Worm (Caenorhabditis elegans) whole organism, dauer: ENCODE data around the gene npp-22.

Experiments used
- unc-62 ChIP-seq: sonication (generic microtip); optimal IDR thresholded peaks from 2 replicates; lab custom pipeline; 2017; ENCODE audit warnings: missing biosample characterization, missing genetic modification reagents, missing genetic modification characterization

Gene npp-22

DNA sequence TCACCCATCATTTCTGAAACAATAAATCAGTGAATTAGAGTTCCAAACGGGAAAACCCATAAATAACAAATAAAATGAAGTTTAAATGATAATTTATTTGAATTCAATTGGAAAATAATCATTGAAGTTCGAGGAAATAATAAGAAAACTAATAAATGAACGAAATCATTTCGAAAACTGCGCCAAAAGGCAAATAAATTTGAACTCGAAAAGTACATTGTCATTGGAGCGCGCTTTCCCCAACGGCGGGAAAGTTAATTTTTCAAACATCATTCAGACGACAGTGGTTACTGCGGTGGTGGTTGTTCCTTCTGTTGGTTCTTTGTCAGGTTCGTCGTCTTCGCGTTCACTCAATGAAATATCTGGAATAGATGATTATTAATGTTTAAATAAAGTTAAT, at the start of gene npp-22:
TSS of gene npp-22 (minus strand) at position 13 of the 400 bp plus-strand sequence.
- no peak for TF ChIP-seq unc-62

DNA sequence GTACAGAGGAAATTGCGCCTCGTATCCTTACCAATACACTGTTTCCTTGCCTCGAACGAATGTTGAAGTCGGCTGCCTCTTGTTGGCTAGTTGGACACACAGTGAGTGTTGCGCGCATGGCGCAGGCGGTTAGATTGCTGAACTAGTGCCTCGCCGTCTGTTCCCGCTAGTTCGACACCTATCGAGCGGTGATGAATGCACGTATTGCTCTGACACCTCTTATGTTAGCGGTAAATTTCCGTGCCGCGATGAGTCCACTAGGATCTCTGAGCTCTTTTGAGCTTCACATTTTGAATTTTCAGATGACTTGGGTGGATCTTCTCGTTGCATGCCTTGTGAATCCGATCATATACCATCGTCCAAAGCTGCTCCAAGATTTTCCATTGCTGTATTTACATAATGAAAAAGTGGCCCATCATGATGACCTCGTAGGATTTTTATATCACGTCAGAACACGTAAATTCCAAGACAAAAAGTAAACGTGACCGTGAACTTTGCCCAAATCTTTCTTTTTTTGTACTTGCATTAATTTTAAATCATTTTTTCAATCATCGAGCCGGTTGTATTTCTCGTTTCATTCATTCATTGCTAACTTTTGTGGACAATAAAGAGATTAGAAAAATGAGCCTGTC, 49.7 kb upstream of the npp-22 start, which contains the start of gene F55A11.11:
TSS of gene F55A11.11 (plus strand) at position 341 of the 632 bp plus-strand sequence.
- no peak for TF ChIP-seq unc-62

DNA sequence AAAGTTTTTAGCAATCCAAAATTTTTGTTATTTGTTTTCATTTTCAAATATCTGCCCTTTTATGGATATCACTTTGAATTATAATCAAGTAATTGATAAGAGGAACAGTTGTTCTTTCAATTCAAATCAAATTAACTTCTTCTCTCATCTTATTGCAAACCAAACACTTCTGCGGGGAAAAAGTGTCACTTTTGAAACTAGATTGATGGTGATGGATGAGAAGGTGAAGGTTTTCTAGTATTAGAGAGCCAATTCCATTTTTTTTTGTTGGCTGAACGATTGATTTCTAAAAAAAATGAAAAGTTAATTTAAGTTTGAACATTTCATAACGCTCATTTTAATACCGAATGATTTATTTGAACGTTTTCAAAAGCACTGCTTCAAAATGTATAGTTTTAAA, 46.5 kb upstream of the npp-22 start:
- TF ChIP-seq unc-62 = no peak

DNA sequence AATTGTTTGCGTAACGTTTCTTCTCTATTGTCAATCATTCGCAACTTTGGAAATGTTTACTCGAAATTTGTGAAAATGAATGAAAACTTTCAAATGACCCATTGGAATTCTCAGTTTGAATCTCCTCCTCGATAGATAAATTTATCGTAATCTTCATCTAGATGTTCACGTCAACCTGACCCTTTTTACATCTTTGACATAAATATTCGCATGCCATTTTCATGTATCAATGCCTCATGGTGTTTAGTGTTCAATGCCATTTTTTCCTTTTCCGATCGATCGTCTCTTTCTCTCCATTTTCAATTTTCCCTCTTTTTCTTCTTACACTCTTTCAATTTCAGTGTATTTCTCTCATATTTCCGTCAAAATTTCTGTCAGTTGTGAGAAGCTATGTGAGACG, 46.0 kb upstream of the npp-22 start:
- TF ChIP-seq unc-62 = no peak

DNA sequence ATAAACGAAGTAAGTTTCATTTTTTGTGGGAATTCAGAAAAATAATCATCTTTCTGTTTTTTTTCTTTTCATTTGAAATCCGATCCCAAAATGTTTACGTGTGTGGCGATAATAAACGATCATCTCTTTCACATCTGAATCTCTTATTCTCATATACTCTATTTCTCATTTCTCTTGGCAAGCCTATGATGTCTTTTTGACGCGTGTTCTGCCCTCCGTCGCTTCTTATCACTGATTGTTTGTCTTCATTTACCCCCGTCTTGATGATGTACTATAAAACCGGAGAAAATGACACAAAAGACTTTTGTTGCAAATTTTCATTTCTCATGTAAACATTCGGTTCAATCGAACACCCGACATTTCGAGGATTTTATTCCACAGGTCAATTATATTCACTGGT, 44.6 kb upstream of the npp-22 start:
- TF ChIP-seq unc-62 = no peak

DNA sequence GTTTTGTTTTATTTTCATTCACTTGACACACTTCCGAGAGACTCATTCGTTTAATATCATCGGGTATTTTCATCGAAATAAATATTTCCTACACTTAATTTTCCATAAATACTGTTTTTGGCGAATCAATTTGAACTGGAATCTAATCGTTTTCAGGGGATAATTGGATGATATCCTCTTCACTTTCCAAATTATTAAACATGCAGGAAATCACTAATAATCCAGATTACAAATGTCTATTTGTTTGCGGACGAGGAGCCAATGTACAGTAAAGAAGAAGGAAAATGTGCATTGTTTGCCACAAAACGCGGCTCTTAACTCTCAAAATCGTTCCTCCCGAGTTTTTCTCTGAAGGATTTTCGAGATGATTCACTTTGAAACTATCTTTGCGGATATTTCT, 43.3 kb upstream of the npp-22 start, which contains the start of gene F55A11.6:
TSS of gene F55A11.6 (plus strand) at position 301 of the 400 bp plus-strand sequence.
- no peak for TF ChIP-seq unc-62

DNA sequence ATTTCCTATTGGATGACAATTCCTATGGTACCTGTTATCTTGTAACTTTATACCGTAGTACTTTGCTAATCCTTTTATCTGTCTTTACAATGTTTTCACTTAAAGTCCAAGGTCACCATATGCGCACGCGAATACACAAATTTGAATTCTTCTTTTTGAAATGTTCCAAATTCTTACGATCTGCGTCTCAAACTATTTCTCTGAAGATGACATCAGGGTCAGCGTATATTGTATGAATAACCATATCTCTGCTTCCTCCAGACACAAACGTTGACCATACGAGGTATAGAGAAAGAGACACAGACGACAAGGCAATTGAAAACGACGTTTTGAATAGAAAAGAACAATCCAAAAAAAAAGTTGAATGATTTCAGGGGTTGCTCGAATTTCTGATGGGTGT, 40.7 kb upstream of the npp-22 start:
- TF ChIP-seq unc-62 = no peak

DNA sequence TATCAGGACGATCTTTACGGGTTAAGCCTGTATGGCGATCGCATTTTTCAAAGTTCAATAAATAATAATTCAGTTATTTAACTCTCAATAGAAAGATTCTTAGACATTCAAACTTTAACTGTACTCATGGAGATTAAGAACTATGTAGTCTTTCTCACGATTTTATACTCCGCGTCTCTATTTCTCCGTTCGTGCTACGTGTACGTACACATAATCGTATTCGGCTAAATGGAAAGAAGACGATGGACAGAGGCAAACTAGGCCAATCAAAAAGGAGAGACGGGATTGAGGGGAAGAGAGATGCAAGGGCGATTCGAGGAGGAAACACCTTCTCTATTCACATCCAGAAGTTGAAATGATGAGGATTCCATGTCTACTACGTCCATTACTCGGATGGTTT, 40.1 kb upstream of the npp-22 start, which contains the start of gene bus-18:
TSS of gene bus-18 (plus strand) at position 301 of the 400 bp plus-strand sequence.
- TF ChIP-seq unc-62 = no peak

DNA sequence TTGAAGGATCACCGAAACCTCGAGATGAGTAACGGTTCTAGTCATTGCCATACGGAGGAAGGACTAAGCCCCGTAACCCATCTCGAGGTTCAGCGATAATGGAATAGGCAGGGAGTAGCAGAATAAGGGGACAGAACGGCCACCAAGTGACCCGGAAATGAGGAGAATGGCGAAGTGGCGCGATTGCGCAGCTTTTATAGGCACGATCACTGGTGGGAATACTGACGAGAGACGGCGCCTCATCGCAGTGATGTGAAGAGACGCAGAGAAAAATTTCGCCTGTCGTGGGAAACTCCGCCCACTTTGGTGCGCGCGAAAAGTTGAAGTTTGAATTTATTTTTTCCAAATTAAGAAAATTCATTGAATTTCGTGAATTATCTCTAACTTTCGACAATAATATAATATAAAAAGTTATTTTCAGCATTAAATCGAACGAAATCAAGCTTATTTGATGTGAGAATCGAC, 36.8 kb upstream of the npp-22 start, which contains the start of gene F55A11.4:
TSS of gene F55A11.4 (plus strand) at position 415 of the 465 bp plus-strand sequence.
- TF ChIP-seq unc-62 = no peak

DNA sequence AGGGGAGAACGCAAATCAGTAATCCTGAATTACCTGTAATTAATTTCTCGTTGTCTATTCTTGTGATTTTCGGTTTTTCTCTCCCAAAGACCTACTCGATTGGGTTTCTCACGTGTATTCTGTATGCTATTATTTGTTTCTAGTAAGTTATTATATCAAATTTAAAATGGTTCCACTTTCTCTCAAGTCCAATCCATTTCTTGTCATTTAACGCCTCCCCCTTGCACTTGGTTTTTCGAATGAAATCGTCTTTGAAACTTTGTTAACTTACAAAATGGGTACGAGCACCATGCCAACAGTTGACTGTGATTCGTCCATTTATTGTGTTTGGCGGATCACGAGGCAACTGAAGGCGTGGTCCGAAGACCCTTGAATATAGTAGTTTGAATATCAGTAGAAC, 36.4 kb upstream of the npp-22 start:
- no peak for TF ChIP-seq unc-62

DNA sequence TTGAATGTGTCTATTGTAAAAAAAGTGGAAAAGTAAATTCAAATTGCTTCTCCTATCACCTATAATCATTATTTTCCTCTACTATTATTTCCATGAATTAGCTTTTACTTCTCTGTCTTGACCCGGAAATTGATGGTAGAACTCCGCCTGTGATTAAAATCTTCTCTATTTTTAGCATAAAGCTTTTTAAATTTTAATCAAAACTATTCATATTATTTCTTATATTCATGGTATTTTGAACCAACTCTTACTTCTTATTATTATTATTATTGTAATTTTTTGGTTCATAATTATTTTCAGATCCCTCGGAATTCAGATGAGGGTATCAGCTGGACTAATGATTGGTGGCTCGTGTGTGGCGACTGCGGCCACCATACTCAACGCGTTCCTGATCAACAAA, 33.8 kb upstream of the npp-22 start, which contains the start of gene sel-11:
TSS of gene sel-11 (plus strand) at position 301 of the 400 bp plus-strand sequence.
- TF ChIP-seq unc-62 = no peak

DNA sequence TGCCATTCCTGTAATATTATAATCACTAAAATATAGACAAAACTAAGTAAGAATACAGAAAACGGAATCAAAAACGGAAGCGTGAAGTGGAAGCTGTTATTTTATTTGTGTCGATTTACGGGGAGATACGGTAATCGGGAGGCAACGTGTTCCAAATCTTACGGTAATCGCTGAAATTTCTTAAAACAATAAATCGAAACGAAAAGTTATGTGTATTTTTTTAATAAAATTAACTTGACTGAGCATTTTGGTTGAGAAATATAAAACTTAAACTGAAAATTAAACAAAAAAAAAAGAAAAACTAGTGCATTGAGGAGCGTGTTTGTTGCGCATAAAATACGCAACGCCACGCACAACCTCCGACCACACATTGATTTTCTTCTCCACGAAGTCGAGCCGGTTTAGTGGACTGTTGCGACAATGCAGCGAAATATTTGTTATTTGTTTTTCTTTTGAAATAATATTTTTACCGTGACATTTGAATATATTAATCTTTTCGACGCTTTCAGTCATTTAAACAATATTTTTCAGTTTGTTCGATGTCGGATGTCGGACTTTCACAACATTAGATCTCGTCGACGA, 31.2 kb upstream of the npp-22 start, which contains the start of the genes F55A11.1 and syx-5:
TSS of gene F55A11.1 (minus strand) at position 13 of the 582 bp plus-strand sequence.
TSS of gene syx-5 (plus strand) at position 532 of the 582 bp plus-strand sequence.
- TF ChIP-seq unc-62 = no peak

DNA sequence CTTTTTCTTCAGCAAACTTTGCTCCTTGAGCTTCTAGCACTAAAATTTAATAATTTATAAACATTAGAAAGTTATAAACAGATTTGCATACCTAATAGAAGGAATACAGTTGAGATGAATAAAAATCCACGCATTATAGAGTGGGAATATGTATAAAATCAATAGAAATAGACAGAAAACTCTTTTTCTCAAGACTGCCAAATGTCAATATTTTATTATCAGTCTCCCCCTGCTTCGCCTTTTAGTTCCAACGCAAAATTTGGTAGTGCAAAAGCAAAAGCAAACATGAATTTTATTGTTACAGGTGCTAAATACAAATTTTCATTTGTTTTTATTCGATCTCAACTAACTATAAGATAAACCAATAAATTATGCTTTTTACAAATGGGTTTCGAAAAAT, 29.6 kb upstream of the npp-22 start, which contains the start of gene T04F3.4:
TSS of gene T04F3.4 (minus strand) at position 187 of the 400 bp plus-strand sequence.
- TF ChIP-seq unc-62 = no peak

DNA sequence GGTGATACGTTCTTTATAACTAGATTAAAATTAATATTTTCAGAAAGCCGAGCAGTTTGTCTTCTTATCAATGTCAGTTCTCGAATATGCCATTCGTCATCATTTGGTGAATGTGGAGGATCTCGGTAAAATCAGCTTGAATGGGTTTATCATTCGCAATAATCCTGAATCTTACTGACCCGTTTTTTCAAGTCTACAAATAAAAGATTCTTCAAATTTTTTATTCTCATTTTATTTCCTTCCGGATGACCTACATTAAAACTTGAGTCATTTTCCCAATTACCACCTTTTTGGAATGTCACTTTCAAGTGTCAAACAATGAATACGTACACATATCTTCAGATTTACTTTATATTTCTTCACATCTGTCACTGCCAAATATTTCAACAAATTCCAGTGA, 27.1 kb upstream of the npp-22 start, which contains the start of gene T04F3.5:
TSS of gene T04F3.5 (plus strand) at position 301 of the 400 bp plus-strand sequence.
- TF ChIP-seq unc-62 = no peak

DNA sequence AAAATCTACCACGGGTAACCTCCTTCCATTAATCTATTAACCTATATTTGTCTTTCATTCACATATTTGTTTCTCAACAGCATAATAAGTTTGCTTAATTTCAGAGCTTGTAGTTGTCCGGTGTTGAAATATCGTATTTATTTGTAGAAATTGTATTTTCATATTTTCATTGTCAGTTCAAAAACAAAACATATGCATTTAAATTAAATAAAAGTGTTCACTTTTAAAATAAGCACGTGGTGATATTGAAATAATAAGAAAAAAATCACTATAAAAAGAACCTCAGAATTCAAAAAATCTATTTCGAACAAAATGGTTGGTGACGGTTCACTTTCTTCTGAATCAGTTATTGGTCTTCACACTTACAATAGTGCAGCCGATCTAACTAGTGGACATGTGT, 25.4 kb upstream of the npp-22 start, which contains the start of gene T04F3.3:
TSS of gene T04F3.3 (plus strand) at position 301 of the 400 bp plus-strand sequence.
- TF ChIP-seq unc-62 = no peak

DNA sequence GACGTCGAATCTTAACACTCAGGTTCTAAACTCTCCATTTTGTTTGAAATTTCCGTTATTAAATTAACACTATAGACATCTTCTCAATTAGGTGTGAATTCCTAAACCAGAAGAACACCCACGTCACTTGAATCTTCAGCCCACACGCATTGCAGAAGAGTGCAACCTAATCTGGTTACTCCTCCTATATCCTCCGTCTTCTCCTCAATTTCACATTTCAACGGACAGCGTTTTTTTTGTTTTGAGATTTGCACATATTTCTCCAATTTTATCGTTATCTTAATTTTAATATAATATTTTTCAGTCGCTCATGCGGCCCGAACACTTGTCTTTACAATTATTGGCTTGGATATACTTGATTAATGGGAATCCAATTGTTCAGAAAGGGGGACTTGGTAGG, 24.1 kb upstream of the npp-22 start, which contains the start of gene smoc-1:
TSS of gene smoc-1 (plus strand) at position 301 of the 400 bp plus-strand sequence.
- TF ChIP-seq unc-62 = no peak

DNA sequence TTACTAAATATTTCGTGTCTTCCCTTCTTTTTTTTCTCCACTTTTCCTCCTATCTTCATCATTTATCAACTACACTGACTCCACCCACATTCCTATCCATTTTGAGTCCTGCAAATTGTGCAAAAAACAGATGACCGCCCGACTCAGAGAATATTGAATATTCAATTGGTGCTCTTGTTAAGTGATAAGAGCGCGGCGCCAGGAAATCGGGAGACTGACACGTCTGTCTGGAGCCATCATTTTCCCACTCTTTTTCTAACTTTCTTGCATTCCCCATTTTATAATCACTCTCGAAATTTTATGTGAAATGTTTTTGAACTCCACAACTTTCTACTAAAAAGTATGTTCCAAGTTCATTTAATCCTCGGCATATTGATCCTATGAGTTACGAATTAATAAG, 22.6 kb upstream of the npp-22 start:
- TF ChIP-seq unc-62 = no peak
